Fruit fly (Drosophila melanogaster) whole organism, embryonic: Measurements from ENCODE around the gene Ptpmeg2.

Experiments used
- BEAF-32 ChIP-seq: fragments of 200-800 bp; sonication (Bioruptor generic); optimal IDR thresholded peaks from 3 replicates; lab custom pipeline; 2017; ENCODE audit warnings: missing biosample characterization, missing genetic modification characterization, mild to moderate bottlenecking, moderate library complexity, missing genetic modification reagents
- CG10147 ChIP-seq: fragments of 200-800 bp; sonication (Bioruptor generic); optimal IDR thresholded peaks from 2 replicates; lab custom pipeline; 2019; ENCODE audit warnings: missing biosample characterization, mild to moderate bottlenecking, missing genetic modification characterization, moderate library complexity
- CG11247 ChIP-seq: fragments of 200-800 bp; sonication (Bioruptor generic); IDR thresholded peaks from 2 replicates; pipeline ENCODE4 v1.3.6; 2022; ENCODE audit warnings: missing biosample characterization, missing genetic modification characterization
- CG11398 ChIP-seq: fragments of 200-800 bp; sonication (Bioruptor generic); optimal IDR thresholded peaks from 2 replicates; lab custom pipeline; 2016; ENCODE audit warnings: missing biosample characterization, missing genetic modification characterization
- CG12659 ChIP-seq: fragments of 200-800 bp; sonication (Bioruptor generic); optimal IDR thresholded peaks from 3 replicates; lab custom pipeline; 2017; ENCODE audit warnings: mild to moderate bottlenecking, missing biosample characterization, missing genetic modification reagents, missing genetic modification characterization
- CG13775 ChIP-seq: fragments of 200-800 bp; sonication (Bioruptor generic); optimal IDR thresholded peaks from 3 replicates; lab custom pipeline; 2017; ENCODE audit warnings: missing biosample characterization, mild to moderate bottlenecking, missing genetic modification characterization
- CG15601 ChIP-seq: fragments of 200-800 bp; sonication (Bioruptor generic); optimal IDR thresholded peaks from 3 replicates; lab custom pipeline; 2019; ENCODE audit warnings: missing biosample characterization, mild to moderate bottlenecking, missing genetic modification characterization, moderate library complexity
- CG1603 ChIP-seq: fragments of 200-800 bp; sonication (Bioruptor generic); optimal IDR thresholded peaks from 2 replicates; lab custom pipeline; 2019; ENCODE audit warnings: missing biosample characterization, mild to moderate bottlenecking, missing genetic modification characterization, moderate library complexity
- CG16813 ChIP-seq: fragments of 200-800 bp; sonication (Bioruptor generic); IDR thresholded peaks from 3 replicates; pipeline ENCODE4 v1.3.6; 2022; ENCODE audit warnings: missing biosample characterization, missing genetic modification characterization; ENCODE audit not compliant: partially characterized antibody
- CG17328 ChIP-seq: fragments of 200-800 bp; sonication (Bioruptor generic); IDR thresholded peaks from 2 replicates; pipeline ENCODE4 v1.3.6; 2022; ENCODE audit warnings: missing biosample characterization, missing genetic modification characterization
- CG17612 ChIP-seq: fragments of 200-800 bp; sonication (Bioruptor generic); IDR thresholded peaks from 2 replicates; pipeline ENCODE4 v1.3.6; 2022; ENCODE audit warnings: missing biosample characterization, missing genetic modification characterization
- CG18599 ChIP-seq: fragments of 200-800 bp; sonication (Bioruptor generic); optimal IDR thresholded peaks from 3 replicates; lab custom pipeline; 2017; ENCODE audit warnings: missing biosample characterization, missing genetic modification characterization, mild to moderate bottlenecking, moderate library complexity, missing genetic modification reagents
- CG2129 ChIP-seq: fragments of 200-800 bp; sonication (Bioruptor generic); IDR thresholded peaks from 2 replicates; pipeline ENCODE4 v1.3.6; 2022; ENCODE audit warnings: missing biosample characterization, missing genetic modification characterization; ENCODE audit not compliant: partially characterized antibody
- CG3163 ChIP-seq: fragments of 200-800 bp; sonication (Bioruptor generic); optimal IDR thresholded peaks from 3 replicates; lab custom pipeline; 2016; ENCODE audit warnings: missing biosample characterization, missing genetic modification characterization
- CG34376 ChIP-seq: fragments of 200-800 bp; sonication (Bioruptor generic); optimal IDR thresholded peaks from 2 replicates; lab custom pipeline; 2018; ENCODE audit warnings: missing biosample characterization, mild to moderate bottlenecking, missing genetic modification characterization
- CG4328 ChIP-seq: fragments of 200-800 bp; sonication (Bioruptor generic); optimal IDR thresholded peaks from 3 replicates; lab custom pipeline; 2017; ENCODE audit warnings: missing biosample characterization, missing genetic modification reagents, missing genetic modification characterization
- CG4617 ChIP-seq: fragments of 200-800 bp; sonication (Bioruptor generic); optimal IDR thresholded peaks from 3 replicates; lab custom pipeline; 2016; ENCODE audit warnings: missing biosample characterization, missing genetic modification characterization, borderline replicate concordance
- CG6272 ChIP-seq: fragments of 200-800 bp; sonication (Bioruptor generic); IDR thresholded peaks from 2 replicates; pipeline ENCODE4 v1.3.6; 2022; ENCODE audit warnings: missing biosample characterization, missing genetic modification characterization
- CG6683 ChIP-seq: fragments of 200-800 bp; sonication (Bioruptor generic); optimal IDR thresholded peaks from 2 replicates; lab custom pipeline; 2017; ENCODE audit warnings: missing biosample characterization, mild to moderate bottlenecking, missing genetic modification characterization, missing genetic modification reagents
- CG8290 ChIP-seq, 3 experiments: fragments of 200-800 bp; sonication (Bioruptor generic); optimal IDR thresholded peaks; 2 replicates each; lab custom pipeline; 2016 to 2019; ENCODE audit warnings: missing biosample characterization in 3 of 3, missing genetic modification characterization in 3 of 3, mild to moderate bottlenecking in 2 of 3, moderate library complexity in 1 of 3
- CG8388 ChIP-seq: fragments of 200-800 bp; sonication (Bioruptor generic); optimal IDR thresholded peaks from 2 replicates; lab custom pipeline; 2019; ENCODE audit warnings: missing biosample characterization, mild to moderate bottlenecking, missing genetic modification characterization, moderate library complexity
- CG9876 ChIP-seq: fragments of 200-800 bp; sonication (Bioruptor generic); optimal IDR thresholded peaks from 2 replicates; lab custom pipeline; 2016; ENCODE audit warnings: missing biosample characterization, missing genetic modification characterization
- CrebB ChIP-seq: fragments of 200-800 bp; sonication (Bioruptor generic); optimal IDR thresholded peaks from 3 replicates; lab custom pipeline; 2018; ENCODE audit warnings: missing biosample characterization, mild to moderate bottlenecking, missing genetic modification characterization
- Dip3 ChIP-seq: fragments of 200-800 bp; sonication (Bioruptor generic); optimal IDR thresholded peaks from 3 replicates; lab custom pipeline; 2016; ENCODE audit warnings: missing biosample characterization, missing genetic modification characterization
- Dll ChIP-seq: fragments of 200-800 bp; sonication (Bioruptor generic); IDR thresholded peaks from 4 replicates; pipeline ENCODE4 v1.3.6; 2022; ENCODE audit warnings: missing biosample characterization, missing genetic modification characterization; ENCODE audit not compliant: partially characterized antibody
- Ets97D ChIP-seq: fragments of 200-800 bp; sonication (Bioruptor generic); optimal IDR thresholded peaks from 3 replicates; lab custom pipeline; 2016; ENCODE audit warnings: missing biosample characterization, missing genetic modification characterization
- HLH4C ChIP-seq: fragments of 200-800 bp; sonication (Bioruptor generic); IDR thresholded peaks from 3 replicates; pipeline ENCODE4 v1.3.6; 2022; ENCODE audit warnings: missing biosample characterization, missing genetic modification characterization; ENCODE audit not compliant: partially characterized antibody
- Lhr ChIP-seq: fragments of 200-800 bp; sonication (Bioruptor generic); optimal IDR thresholded peaks from 3 replicates; lab custom pipeline; 2017; ENCODE audit warnings: mild to moderate bottlenecking, missing biosample characterization, missing genetic modification reagents, missing genetic modification characterization
- Lpt ChIP-seq: fragments of >200 bp; optimal IDR thresholded peaks from 2 replicates; lab custom pipeline; 2018; ENCODE audit warnings: missing biosample characterization, missing genetic modification characterization
- Max ChIP-seq: fragments of 200-800 bp; sonication (Bioruptor generic); optimal IDR thresholded peaks from 2 replicates; lab custom pipeline; 2016; ENCODE audit warnings: missing biosample characterization, mild to moderate bottlenecking, missing genetic modification characterization
- Mrtf ChIP-seq: fragments of 200-800 bp; sonication (Bioruptor generic); IDR thresholded peaks from 3 replicates; pipeline ENCODE4 v1.3.6; 2022; ENCODE audit warnings: missing biosample characterization, missing genetic modification characterization
- Oli ChIP-seq: fragments of 200-800 bp; sonication (Bioruptor generic); optimal IDR thresholded peaks from 2 replicates; lab custom pipeline; 2018; ENCODE audit warnings: missing biosample characterization, mild to moderate bottlenecking, missing genetic modification characterization, moderate library complexity
- Scr ChIP-seq: fragments of 200-800 bp; sonication (Bioruptor generic); IDR thresholded peaks from 2 replicates; pipeline ENCODE4 v1.3.6; 2022; ENCODE audit warnings: missing biosample characterization, missing genetic modification characterization; ENCODE audit not compliant: partially characterized antibody
- Sin3A ChIP-seq: fragments of >200 bp; optimal IDR thresholded peaks from 2 replicates; lab custom pipeline; 2018
- Usf ChIP-seq: fragments of 200-800 bp; sonication (Bioruptor generic); optimal IDR thresholded peaks from 2 replicates; lab custom pipeline; 2017; ENCODE audit warnings: missing genotype, missing biosample characterization, missing genetic modification characterization
- amos ChIP-seq: fragments of 200-800 bp; sonication (Bioruptor generic); IDR thresholded peaks from 2 replicates; pipeline ENCODE4 v1.3.6; 2022; ENCODE audit warnings: missing biosample characterization, missing genetic modification characterization; ENCODE audit not compliant: partially characterized antibody
- cad ChIP-seq: fragments of >200 bp; optimal IDR thresholded peaks from 2 replicates; lab custom pipeline; 2017; ENCODE audit warnings: missing biosample characterization, missing genetic modification characterization
- chm ChIP-seq: fragments of 200-800 bp; sonication (Bioruptor generic); IDR thresholded peaks from 2 replicates; pipeline ENCODE4 v1.3.6; 2022; ENCODE audit warnings: missing biosample characterization, missing genetic modification characterization
- disco-r ChIP-seq: fragments of 200-800 bp; sonication (Bioruptor generic); optimal IDR thresholded peaks from 2 replicates; lab custom pipeline; 2016; ENCODE audit warnings: missing biosample characterization, missing genetic modification characterization
- ems ChIP-seq: fragments of 200-800 bp; sonication (Bioruptor generic); optimal IDR thresholded peaks from 3 replicates; lab custom pipeline; 2016; ENCODE audit warnings: missing biosample characterization, missing genetic modification characterization
- eve ChIP-seq, 2 experiments: fragments of >200 bp; optimal IDR thresholded peaks; 2 replicates each; lab custom pipeline; 2017; ENCODE audit warnings: missing biosample characterization in 2 of 2, missing genetic modification characterization in 2 of 2
- fd3F ChIP-seq: fragments of 200-800 bp; sonication (Bioruptor generic); optimal IDR thresholded peaks from 2 replicates; lab custom pipeline; 2018; ENCODE audit warnings: missing biosample characterization, mild to moderate bottlenecking, missing genetic modification characterization, moderate library complexity
- gfzf ChIP-seq: fragments of 200-800 bp; sonication (Bioruptor generic); optimal IDR thresholded peaks from 2 replicates; lab custom pipeline; 2016; ENCODE audit warnings: missing biosample characterization, mild to moderate bottlenecking, missing genetic modification characterization, moderate library complexity
- grn ChIP-seq: fragments of 200-800 bp; sonication (Bioruptor generic); optimal IDR thresholded peaks from 3 replicates; lab custom pipeline; 2017; ENCODE audit warnings: missing biosample characterization, missing genetic modification characterization
- klu ChIP-seq: fragments of 200-800 bp; sonication (Bioruptor generic); IDR thresholded peaks from 2 replicates; pipeline ENCODE4 v1.3.6; 2022; ENCODE audit warnings: missing biosample characterization, missing genetic modification characterization
- lilli ChIP-seq: fragments of 200-800 bp; sonication (Bioruptor generic); optimal IDR thresholded peaks from 3 replicates; lab custom pipeline; 2016; ENCODE audit warnings: missing biosample characterization, missing genetic modification characterization
- tap ChIP-seq: fragments of 200-800 bp; optimal IDR thresholded peaks from 3 replicates; lab custom pipeline; 2019; ENCODE audit warnings: missing biosample characterization, mild to moderate bottlenecking, missing genetic modification characterization, moderate library complexity
- trh ChIP-seq: fragments of 200-800 bp; sonication (Bioruptor generic); optimal IDR thresholded peaks from 2 replicates; lab custom pipeline; 2016; ENCODE audit warnings: missing biosample characterization, missing genetic modification characterization
- wdn ChIP-seq: fragments of 200-800 bp; sonication (Bioruptor generic); IDR thresholded peaks from 2 replicates; pipeline ENCODE4 v1.3.6; 2022; ENCODE audit warnings: missing biosample characterization, missing genetic modification characterization
- zfh1 ChIP-seq: fragments of 200-800 bp; sonication (Bioruptor generic); IDR thresholded peaks from 3 replicates; pipeline ENCODE4 v1.3.6; 2022; ENCODE audit warnings: missing biosample characterization, missing genetic modification characterization
- zfh2 ChIP-seq: fragments of 200-800 bp; sonication (Bioruptor generic); optimal IDR thresholded peaks from 2 replicates; lab custom pipeline; 2016; ENCODE audit warnings: missing biosample characterization, missing genetic modification characterization

Gene Ptpmeg2

dm6 chrX:9664426-9664825, 5.5 kb upstream of the Ptpmeg2 start (continued):
- TF ChIP-seq trh (GFP tag; lab: Kevin White, UChicago), result no peak
- no peak for TF ChIP-seq CG2129 (GFP tag; lab: Robert Waterston, UW)
- no peak for TF ChIP-seq Sin3A (lab: Kevin White, UChicago)
- peak; percentile 23 for TF ChIP-seq CG13775 (GFP tag; lab: Kevin White, UChicago)
- TF ChIP-seq CG17328 (GFP tag; lab: Robert Waterston, UW), result peak; percentile 75
- TF ChIP-seq lilli (GFP tag; lab: Kevin White, UChicago), result peak; percentile 42
- no peak for TF ChIP-seq Max
- TF ChIP-seq amos (GFP tag; lab: Robert Waterston, UW), result no peak
- peak; percentile 59; the same call in 2 of the 3 replicates for TF ChIP-seq zfh1 (GFP tag; lab: Robert Waterston, UW)
- TF ChIP-seq Dll (GFP tag; lab: Robert Waterston, UW), result no peak
- TF ChIP-seq CG6683 (GFP tag; lab: Kevin White, UChicago), result no peak
- TF ChIP-seq eve (GFP tag; optimal IDR thresholded peaks at IDR 0.05; lab: Kevin White, UChicago), result no peak
- TF ChIP-seq CG3163 (GFP tag; lab: Kevin White, UChicago), result no peak
- TF ChIP-seq Dip3 (GFP tag; lab: Kevin White, UChicago), result peak; percentile 44
- peak; percentile 58 for TF ChIP-seq Oli (tag; lab: Kevin White, UChicago)
- no peak for TF ChIP-seq gfzf (GFP tag; lab: Kevin White, UChicago)
- TF ChIP-seq grn (GFP tag; lab: Kevin White, UChicago), result peak; percentile 2
- no peak for TF ChIP-seq CG11247 (GFP tag; lab: Robert Waterston, UW)
- TF ChIP-seq CG8388, result peak; percentile 67
- TF ChIP-seq CG1603 (tag; lab: Kevin White, UChicago), result no peak
- TF ChIP-seq tap (tag; lab: Kevin White, UChicago), result peak; percentile 66
- TF ChIP-seq CG12659 (GFP tag; lab: Kevin White, UChicago), result peak; percentile 48
- no peak for TF ChIP-seq Lpt (GFP tag; lab: Kevin White, UChicago)
- no peak for TF ChIP-seq CG4617
- no peak for TF ChIP-seq CG11398 (GFP tag; lab: Kevin White, UChicago)
- no peak for TF ChIP-seq Scr (GFP tag; lab: Robert Waterston, UW)
- TF ChIP-seq CG18599, result no peak
- TF ChIP-seq CG10147 (GFP tag; lab: Kevin White, UChicago), result no peak
- no peak for TF ChIP-seq CG6272 (GFP tag; lab: Robert Waterston, UW)
- no peak for TF ChIP-seq CG4328 (GFP tag; lab: Kevin White, UChicago)
- TF ChIP-seq chm (GFP tag; lab: Robert Waterston, UW), result no peak
- no peak for TF ChIP-seq disco-r (GFP tag; lab: Kevin White, UChicago)
- TF ChIP-seq ems (GFP tag; lab: Kevin White, UChicago), result peak; percentile 20
- no peak for TF ChIP-seq cad (GFP tag; lab: Kevin White, UChicago)
- no peak for TF ChIP-seq Usf (GFP tag; lab: Kevin White, UChicago)
- no peak for TF ChIP-seq klu (GFP tag; lab: Robert Waterston, UW)
- TF ChIP-seq Ets97D (GFP tag; lab: Kevin White, UChicago), result no peak
- TF ChIP-seq Mrtf, result 0 out of 3 replicates have a peak, but pooled peaks have one; percentile 33
- TF ChIP-seq wdn, result no peak
- no peak for TF ChIP-seq Lhr (GFP tag; lab: Kevin White, UChicago)
- peak; percentile 51 for TF ChIP-seq CG15601 (tag; lab: Kevin White, UChicago)
- no peak for TF ChIP-seq CG17612 (GFP tag; lab: Robert Waterston, UW)
- TF ChIP-seq fd3F, result peak; percentile 14
- no peak for TF ChIP-seq CG16813 (GFP tag; lab: Robert Waterston, UW)
- no peak for TF ChIP-seq CrebB (tag; lab: Kevin White, UChicago)
- no peak for TF ChIP-seq CG34376 (GFP tag; lab: Kevin White, UChicago)
- TF ChIP-seq CG8290 (GFP tag; optimal IDR thresholded peaks at IDR 0.05; lab: Kevin White, UChicago), result no peak
- peak in 1 of 2 experiments; percentile 82 for TF ChIP-seq CG8290 (tag; optimal IDR thresholded peaks at IDR 0.05; lab: Kevin White, UChicago)
- TF ChIP-seq zfh2 (GFP tag; lab: Kevin White, UChicago), result peak; percentile 19
- TF ChIP-seq HLH4C (GFP tag; lab: Robert Waterston, UW), result no peak
- TF ChIP-seq BEAF-32 (GFP tag; lab: Kevin White, UChicago), result no peak
- no peak for TF ChIP-seq CG9876 (GFP tag; lab: Kevin White, UChicago)
